Fruit fly (Drosophila melanogaster) whole organism, embryonic: ENCODE measurements around the gene CG13071.

Experiments used
- ATbp ChIP-seq: fragments of 200-800 bp; sonication (Bioruptor generic); optimal IDR thresholded peaks from 2 replicates; lab custom pipeline; 2017; ENCODE audit warnings: missing biosample characterization, mild to moderate bottlenecking, missing genetic modification characterization, missing genetic modification reagents
- Abd-B ChIP-seq: fragments of 200-800 bp; sonication (Bioruptor generic); optimal IDR thresholded peaks from 2 replicates; lab custom pipeline; 2018; ENCODE audit warnings: missing biosample characterization, mild to moderate bottlenecking, missing genetic modification characterization, moderate library complexity
- Atf6 ChIP-seq: fragments of 200-800 bp; sonication (Bioruptor generic); IDR thresholded peaks from 2 replicates; pipeline ENCODE4 v1.3.6; 2022; ENCODE audit warnings: missing biosample characterization, missing genetic modification characterization
- CG10565 ChIP-seq: fragments of 200-800 bp; sonication (Bioruptor generic); optimal IDR thresholded peaks from 3 replicates; lab custom pipeline; 2016; ENCODE audit warnings: missing biosample characterization, mild to moderate bottlenecking, missing genetic modification characterization
- CG12299 ChIP-seq: fragments of 200-800 bp; sonication (Bioruptor generic); optimal IDR thresholded peaks from 2 replicates; lab custom pipeline; 2018; ENCODE audit warnings: missing biosample characterization, mild to moderate bottlenecking, missing genetic modification characterization
- CG15479 ChIP-seq: fragments of 200-800 bp; sonication (Bioruptor generic); optimal IDR thresholded peaks from 3 replicates; lab custom pipeline; 2019; ENCODE audit warnings: missing biosample characterization, mild to moderate bottlenecking, missing genetic modification characterization, moderate library complexity
- CG18011 ChIP-seq: fragments of 200-800 bp; sonication (Bioruptor generic); optimal IDR thresholded peaks from 2 replicates; lab custom pipeline; 2017; ENCODE audit warnings: missing biosample characterization, missing genetic modification characterization, mild to moderate bottlenecking, moderate library complexity, missing genotype
- CG1832 ChIP-seq: fragments of 200-800 bp; sonication (Bioruptor generic); optimal IDR thresholded peaks from 2 replicates; lab custom pipeline; 2017; ENCODE audit warnings: missing biosample characterization, mild to moderate bottlenecking, missing genetic modification characterization, inconsistent platforms
- CG18619 ChIP-seq: fragments of 200-800 bp; sonication (Bioruptor generic); optimal IDR thresholded peaks from 3 replicates; lab custom pipeline; 2017; ENCODE audit warnings: missing biosample characterization, mild to moderate bottlenecking, missing genetic modification characterization
- CG32767 ChIP-seq: fragments of 200-800 bp; sonication (Bioruptor generic); IDR thresholded peaks from 2 replicates; pipeline ENCODE4 v1.3.6; 2022; ENCODE audit warnings: missing biosample characterization, missing genetic modification characterization
- CG32772 ChIP-seq: fragments of 200-800 bp; sonication (Bioruptor generic); IDR thresholded peaks from 2 replicates; pipeline ENCODE4 v1.3.6; 2022; ENCODE audit warnings: missing biosample characterization, missing genetic modification characterization
- CG3407 ChIP-seq: fragments of 200-800 bp; sonication (Bioruptor generic); optimal IDR thresholded peaks from 2 replicates; lab custom pipeline; 2018; ENCODE audit warnings: missing biosample characterization, mild to moderate bottlenecking, missing genetic modification characterization
- CG4820 ChIP-seq: fragments of 200-800 bp; sonication (Bioruptor generic); optimal IDR thresholded peaks from 3 replicates; lab custom pipeline; 2016; ENCODE audit warnings: missing biosample characterization, missing genetic modification characterization
- CG4854 ChIP-seq: fragments of 200-800 bp; sonication (Bioruptor generic); optimal IDR thresholded peaks from 2 replicates; lab custom pipeline; 2016; ENCODE audit warnings: missing biosample characterization, missing genetic modification characterization, inconsistent platforms
- CG6254 ChIP-seq: fragments of 200-800 bp; sonication (Bioruptor generic); optimal IDR thresholded peaks from 3 replicates; lab custom pipeline; 2017; ENCODE audit warnings: mild to moderate bottlenecking, missing biosample characterization, missing genetic modification reagents, missing genetic modification characterization
- CG7786 ChIP-seq: fragments of 200-800 bp; sonication (Bioruptor generic); optimal IDR thresholded peaks from 2 replicates; lab custom pipeline; 2016; ENCODE audit warnings: missing biosample characterization, missing genetic modification characterization
- CG7987 ChIP-seq: fragments of 200-800 bp; sonication (Bioruptor generic); optimal IDR thresholded peaks from 2 replicates; lab custom pipeline; 2018; ENCODE audit warnings: missing biosample characterization, mild to moderate bottlenecking, missing genetic modification characterization, moderate library complexity
- CG8924 ChIP-seq: fragments of 200-800 bp; optimal IDR thresholded peaks from 3 replicates; lab custom pipeline; 2019; ENCODE audit warnings: missing biosample characterization, mild to moderate bottlenecking, missing genetic modification characterization, moderate library complexity
- CG9797 ChIP-seq: fragments of 200-800 bp; sonication (Bioruptor generic); optimal IDR thresholded peaks from 3 replicates; lab custom pipeline; 2018; ENCODE audit warnings: missing biosample characterization, mild to moderate bottlenecking, missing genetic modification characterization
- CHES-1-like ChIP-seq: fragments of 200-800 bp; sonication (Bioruptor generic); optimal IDR thresholded peaks from 2 replicates; lab custom pipeline; 2016; ENCODE audit warnings: missing biosample characterization, missing genetic modification characterization
- Drgx ChIP-seq: fragments of 200-800 bp; sonication (Bioruptor generic); IDR thresholded peaks from 2 replicates; pipeline ENCODE4 v1.3.6; 2022; ENCODE audit warnings: missing biosample characterization, missing genetic modification characterization
- E2f2 ChIP-seq: fragments of 200-800 bp; sonication (Bioruptor generic); IDR thresholded peaks from 2 replicates; pipeline ENCODE4 v1.3.6; 2022; ENCODE audit warnings: missing biosample characterization, missing genetic modification characterization
- HHEX ChIP-seq: fragments of 200-800 bp; sonication (Bioruptor generic); optimal IDR thresholded peaks from 3 replicates; lab custom pipeline; 2017; ENCODE audit warnings: missing biosample characterization, mild to moderate bottlenecking, missing genetic modification characterization, missing genetic modification reagents
- Kr ChIP-seq: fragments of 200-800 bp; sonication (Bioruptor generic); optimal IDR thresholded peaks from 2 replicates; lab custom pipeline; 2017; ENCODE audit warnings: missing biosample characterization, mild to moderate bottlenecking, missing genetic modification characterization
- Mad ChIP-seq: fragments of 200-800 bp; sonication (Bioruptor generic); optimal IDR thresholded peaks from 2 replicates; lab custom pipeline; 2016; ENCODE audit warnings: missing biosample characterization, missing genetic modification characterization
- Max ChIP-seq: fragments of 200-800 bp; sonication (Bioruptor generic); optimal IDR thresholded peaks from 2 replicates; lab custom pipeline; 2016; ENCODE audit warnings: missing biosample characterization, mild to moderate bottlenecking, missing genetic modification characterization
- Med ChIP-seq: fragments of 200-800 bp; sonication (Bioruptor generic); peaks from one replicate; lab custom pipeline; 2016; ENCODE audit warnings: missing biosample characterization, missing genetic modification characterization, mild to moderate bottlenecking, inconsistent platforms, moderate library complexity
- ap ChIP-seq: fragments of 200-800 bp; sonication (Bioruptor generic); IDR thresholded peaks from 2 replicates; pipeline ENCODE4 v1.3.6; 2022; ENCODE audit warnings: missing biosample characterization, missing genetic modification characterization
- btn ChIP-seq: fragments of 200-800 bp; sonication (Bioruptor generic); optimal IDR thresholded peaks from 2 replicates; lab custom pipeline; 2016; ENCODE audit warnings: missing biosample characterization, missing genetic modification characterization
- chif ChIP-seq, 2 experiments: fragments of 200-800 bp; sonication (Bioruptor generic); optimal IDR thresholded peaks; 3 replicates each; lab custom pipeline; 2016; ENCODE audit warnings: missing biosample characterization in 2 of 2, missing genetic modification characterization in 2 of 2
- crol ChIP-seq: fragments of 200-800 bp; sonication (Bioruptor generic); IDR thresholded peaks from 2 replicates; pipeline ENCODE4 v1.3.6; 2022; ENCODE audit warnings: missing biosample characterization, missing genetic modification characterization
- dan ChIP-seq: fragments of 200-800 bp; sonication (Bioruptor generic); IDR thresholded peaks from 2 replicates; pipeline ENCODE4 v1.3.6; 2022; ENCODE audit warnings: missing biosample characterization, missing genetic modification characterization
- en ChIP-seq: fragments of 200-800 bp; sonication (Bioruptor generic); optimal IDR thresholded peaks from 2 replicates; lab custom pipeline; 2016; ENCODE audit warnings: missing biosample characterization, missing genetic modification characterization
- gsb-n ChIP-seq: fragments of 200-800 bp; sonication (Bioruptor generic); optimal IDR thresholded peaks from 3 replicates; lab custom pipeline; 2018; ENCODE audit warnings: missing biosample characterization, mild to moderate bottlenecking, missing genetic modification characterization
- inv ChIP-seq: fragments of 200-800 bp; sonication (Bioruptor generic); IDR thresholded peaks from 2 replicates; pipeline ENCODE4 v1.3.6; 2022; ENCODE audit warnings: missing biosample characterization, missing genetic modification characterization; ENCODE audit not compliant: partially characterized antibody
- kay ChIP-seq: fragments of 200-800 bp; sonication (Bioruptor generic); optimal IDR thresholded peaks from 2 replicates; lab custom pipeline; 2016; ENCODE audit warnings: missing biosample characterization, missing genetic modification characterization
- nom ChIP-seq: fragments of 200-800 bp; sonication (Bioruptor generic); optimal IDR thresholded peaks from 2 replicates; lab custom pipeline; 2017; ENCODE audit warnings: missing biosample characterization, missing genetic modification characterization, mild to moderate bottlenecking, moderate library complexity, missing genetic modification reagents
- org-1 ChIP-seq: fragments of 200-800 bp; sonication (Bioruptor generic); optimal IDR thresholded peaks from 2 replicates; lab custom pipeline; 2017; ENCODE audit warnings: missing biosample characterization, missing genetic modification characterization
- pita ChIP-seq: fragments of 200-800 bp; sonication (Bioruptor generic); optimal IDR thresholded peaks from 2 replicates; lab custom pipeline; 2017; ENCODE audit warnings: missing biosample characterization, mild to moderate bottlenecking, missing genetic modification characterization
- prd ChIP-seq, 3 experiments: fragments of >200 bp in 2 of 3; fragments of 200-800 bp in 1 of 3; sonication (Bioruptor generic) in 1 of 3; optimal IDR thresholded peaks in 2 of 3; IDR thresholded peaks in 1 of 3; 2 replicates in 2 of 3; 3 replicates in 1 of 3; pipeline versions ENCODE4 v1.3.6 to Lab custom; 2017 to 2022; ENCODE audit warnings: missing biosample characterization in 1 of 3, missing genetic modification characterization in 1 of 3
- pum ChIP-seq: fragments of 200-800 bp; sonication (Bioruptor generic); optimal IDR thresholded peaks from 2 replicates; lab custom pipeline; 2016; ENCODE audit warnings: missing biosample characterization, missing genetic modification characterization
- sd ChIP-seq: fragments of 200-800 bp; sonication (Bioruptor generic); optimal IDR thresholded peaks from 3 replicates; lab custom pipeline; 2018; ENCODE audit warnings: missing biosample characterization, mild to moderate bottlenecking, missing genetic modification characterization, moderate library complexity
- sim ChIP-seq: fragments of 200-800 bp; sonication (Bioruptor generic); IDR thresholded peaks from 2 replicates; pipeline ENCODE4 v1.3.6; 2022; ENCODE audit warnings: missing biosample characterization, missing genetic modification characterization
- slbo ChIP-seq: fragments of 200-800 bp; sonication (Bioruptor generic); IDR thresholded peaks from 2 replicates; pipeline ENCODE4 v1.3.6; 2022; ENCODE audit warnings: missing biosample characterization, missing genetic modification characterization
- sr ChIP-seq: fragments of 200-800 bp; sonication (Bioruptor generic); IDR thresholded peaks from 3 replicates; pipeline ENCODE4 v1.3.6; 2022; ENCODE audit warnings: missing biosample characterization, missing genetic modification characterization
- sug ChIP-seq: fragments of 200-800 bp; optimal IDR thresholded peaks from 2 replicates; lab custom pipeline; 2019; ENCODE audit warnings: missing biosample characterization, mild to moderate bottlenecking, missing genetic modification characterization, moderate library complexity
- ttk ChIP-seq: fragments of 200-800 bp; sonication (Bioruptor generic); IDR thresholded peaks from 2 replicates; pipeline ENCODE4 v2.1.2; 2022; ENCODE audit warnings: missing biosample characterization, missing genetic modification characterization
- wdn ChIP-seq: fragments of 200-800 bp; sonication (Bioruptor generic); IDR thresholded peaks from 2 replicates; pipeline ENCODE4 v1.3.6; 2022; ENCODE audit warnings: missing biosample characterization, missing genetic modification characterization

CG13071 gene

DNA sequence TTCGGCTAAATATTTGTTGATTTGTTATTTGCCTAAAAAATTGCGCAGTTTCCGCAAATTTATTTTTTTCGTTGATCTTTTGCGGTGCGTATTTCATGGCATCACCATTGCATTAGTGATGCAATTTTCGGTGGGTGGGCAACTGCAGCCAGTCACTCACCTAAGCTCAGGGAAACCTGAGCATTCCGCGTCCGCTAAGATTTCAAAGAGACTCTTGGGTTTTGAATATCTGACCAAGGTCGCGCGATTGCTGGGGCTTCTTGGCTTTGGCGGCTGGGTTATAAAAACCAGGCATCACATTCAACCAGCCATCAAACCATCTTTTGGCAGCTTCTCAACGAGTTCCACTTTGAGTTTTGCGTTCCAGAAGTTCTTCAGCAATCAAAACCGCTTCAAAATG lies at the start of gene CG13071:
CG13071 (plus strand) TSS at position 301 of the 400 bp plus-strand sequence.
- TF ChIP-seq dan: no peak
- no peak for TF ChIP-seq prd (optimal IDR thresholded peaks at IDR 0.05; lab: Kevin White, UChicago)
- TF ChIP-seq prd (GFP tag; IDR thresholded peaks at IDR 0.05; lab: Robert Waterston, UW): no peak
- no peak for TF ChIP-seq CG7987 (GFP tag; lab: Kevin White, UChicago)
- no peak for TF ChIP-seq sug (tag; lab: Kevin White, UChicago)
- TF ChIP-seq sim: no peak
- TF ChIP-seq CG1832 (GFP tag; lab: Kevin White, UChicago): no peak
- TF ChIP-seq Mad (GFP tag; lab: Kevin White, UChicago): no peak
- TF ChIP-seq kay (GFP tag; lab: Kevin White, UChicago): no peak
- TF ChIP-seq CG12299 (tag; lab: Kevin White, UChicago): no peak
- TF ChIP-seq chif (GFP tag; optimal IDR thresholded peaks at IDR 0.05; lab: Kevin White, UChicago): no peak
- TF ChIP-seq btn (GFP tag; lab: Kevin White, UChicago): no peak
- no peak for TF ChIP-seq sd
- no peak for TF ChIP-seq Abd-B (GFP tag; lab: Kevin White, UChicago)
- TF ChIP-seq, all 482 proteins: peak for 0

DNA sequence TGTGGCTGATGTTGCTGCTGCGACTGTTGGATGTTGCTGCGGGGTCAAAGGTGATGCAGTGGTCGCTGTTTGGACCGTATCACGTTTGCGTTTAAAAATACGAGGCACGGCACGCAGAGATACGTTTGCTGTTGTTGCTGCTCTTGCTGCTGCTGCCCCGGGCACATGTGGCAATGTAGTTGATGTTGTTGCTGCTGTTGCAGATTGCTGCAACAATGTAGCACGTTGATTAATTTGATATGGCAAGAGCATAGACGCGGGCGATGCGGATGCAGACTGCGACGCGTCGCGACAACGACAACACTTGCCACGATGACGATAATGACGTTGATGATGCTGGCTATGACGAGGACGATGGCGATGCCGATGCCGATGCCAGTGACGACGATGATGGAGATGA lies 49.3 kb upstream of the CG13071 start:
- TF ChIP-seq Atf6 (GFP tag; lab: Robert Waterston, UW) (no peak), ttk (GFP tag; lab: Robert Waterston, UW) (no peak), CG18011 (GFP tag; lab: Kevin White, UChicago) (no peak), Kr (no peak), slbo (GFP tag; lab: Robert Waterston, UW) (no peak), en (GFP tag; lab: Kevin White, UChicago) (no peak), pum (no peak), CG18619 (GFP tag; lab: Kevin White, UChicago) (no peak), gsb-n (tag; lab: Kevin White, UChicago) (no peak), org-1 (GFP tag; lab: Kevin White, UChicago) (no peak), CG32772 (GFP tag; lab: Robert Waterston, UW) (no peak), E2f2 (no peak), CG3407 (no peak)

DNA sequence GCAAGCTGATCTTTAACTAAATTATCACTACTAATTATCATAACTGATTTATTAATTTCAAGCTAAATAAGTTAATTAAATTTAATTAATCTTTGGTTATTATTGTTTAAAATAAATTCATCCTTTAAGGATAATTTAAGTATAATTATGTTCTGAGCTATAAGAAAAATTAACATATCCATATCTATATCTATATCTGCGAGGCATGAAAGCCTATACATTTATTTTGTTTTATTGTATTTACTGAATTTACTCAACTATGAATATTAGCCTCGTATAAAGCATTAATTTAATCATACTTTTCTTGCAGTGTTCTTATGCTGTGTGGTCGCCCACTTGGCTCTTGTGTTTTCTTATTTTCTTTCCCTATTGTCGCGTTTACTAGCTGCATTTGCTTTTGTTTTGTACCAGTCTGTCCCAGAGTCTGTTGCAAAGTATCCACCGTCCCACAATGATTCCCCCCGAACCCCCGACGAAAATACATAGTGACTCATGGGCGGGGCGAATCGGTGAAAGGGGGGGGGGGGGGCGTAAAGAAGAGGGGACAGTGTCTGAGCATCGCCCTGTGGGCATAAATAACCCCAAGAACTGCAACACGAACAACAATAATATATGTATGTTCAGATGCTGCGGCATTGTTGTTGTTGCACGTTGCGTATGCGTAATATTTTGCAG lies 47.9 kb upstream of the CG13071 start:
- TF ChIP-seq Drgx (GFP tag; lab: Robert Waterston, UW) (peak; percentile 43; the same call in 1 of the 2 replicates), ATbp (no peak), Max (GFP tag; lab: Kevin White, UChicago) (no peak), Med (GFP tag; lab: Kevin White, UChicago) (no peak), crol (GFP tag; lab: Robert Waterston, UW) (peak; percentile 51), CG6254 (GFP tag; lab: Kevin White, UChicago) (no peak), CG4820 (GFP tag; lab: Kevin White, UChicago) (no peak), nom (peak; percentile 27), sr (GFP tag; lab: Robert Waterston, UW) (peak; percentile 48; the same call in 1 of the 3 replicates)

DNA sequence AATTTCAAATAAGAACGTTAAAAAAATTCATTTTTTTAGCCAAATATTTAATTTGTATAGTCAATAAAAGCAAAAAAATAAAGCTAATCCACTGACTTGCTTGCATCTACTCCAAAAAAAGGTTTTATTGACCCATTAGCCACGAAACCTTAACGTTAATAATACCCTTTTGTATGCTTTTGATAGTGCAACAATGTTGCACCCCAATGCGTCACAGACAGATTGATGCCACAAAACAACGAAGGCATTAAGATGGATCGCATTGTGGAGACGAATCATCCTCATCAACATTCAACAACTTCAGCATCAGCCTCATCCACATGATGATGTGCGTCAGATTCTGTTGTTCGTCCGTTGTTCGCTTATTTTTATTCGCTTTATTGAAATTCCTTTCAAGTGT lies 47.1 kb upstream of the CG13071 start:
- TF ChIP-seq CHES-1-like (GFP tag; lab: Kevin White, UChicago): no peak
- TF ChIP-seq ap: no peak
- TF ChIP-seq CG10565: no peak
- TF ChIP-seq CG8924 (tag; lab: Kevin White, UChicago): no peak
- no peak for TF ChIP-seq inv (GFP tag; lab: Robert Waterston, UW)
- no peak for TF ChIP-seq CG7786 (GFP tag; lab: Kevin White, UChicago)
- TF ChIP-seq CG9797 (GFP tag; lab: Kevin White, UChicago): no peak
- TF ChIP-seq pita: no peak
- TF ChIP-seq CG32767 (GFP tag; lab: Robert Waterston, UW): no peak
- no peak for TF ChIP-seq CG4854 (GFP tag; lab: Kevin White, UChicago)
- no peak for TF ChIP-seq CG15479 (GFP tag; lab: Kevin White, UChicago)
- no peak for TF ChIP-seq wdn (GFP tag; lab: Robert Waterston, UW)
- TF ChIP-seq HHEX (GFP tag; lab: Kevin White, UChicago): no peak
